Worm (Caenorhabditis elegans): ENCODE measurements around the gene C33F10.12.

DNA sequence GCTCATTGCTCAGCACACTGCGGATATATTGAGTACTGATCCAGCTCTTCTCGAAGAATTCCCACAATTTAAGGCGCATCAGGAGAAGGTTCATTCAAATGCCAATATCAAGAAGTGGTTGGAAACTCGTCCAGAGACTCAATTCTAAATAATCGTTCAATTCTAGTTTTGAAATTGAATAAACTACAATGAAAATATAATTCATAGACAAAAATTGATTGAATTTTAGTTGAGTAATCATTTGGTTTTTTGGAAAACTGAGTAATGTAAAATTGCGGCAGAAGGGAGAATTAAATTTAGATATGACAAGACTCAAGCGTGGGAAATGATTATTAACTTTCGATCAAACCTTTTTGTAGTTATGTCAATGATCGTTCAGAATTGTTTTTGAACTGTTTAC lies 46.8 kb upstream of the C33F10.12 start:
- no peak for TF ChIP-seq fos-1 (tag; optimal IDR thresholded peaks at IDR 0.05)
- no peak for TF ChIP-seq mdl-1 (tag; optimal IDR thresholded peaks at IDR 0.05)
- no peak for TF ChIP-seq irx-1 (tag; optimal IDR thresholded peaks at IDR 0.05)
- TF ChIP-seq elt-3 (tag; optimal IDR thresholded peaks at IDR 0.05), result no peak
- no peak for TF ChIP-seq nhr-71 (tag; optimal IDR thresholded peaks at IDR 0.05)
- TF ChIP-seq sox-4 (tag; optimal IDR thresholded peaks at IDR 0.05), result no peak
- no peak for TF ChIP-seq aly-2 (tag; optimal IDR thresholded peaks at IDR 0.05)
- TF ChIP-seq lin-14 (GFP tag; optimal IDR thresholded peaks at IDR 0.05), result no peak
- no peak for TF ChIP-seq nhr-28 (tag; optimal IDR thresholded peaks at IDR 0.05)
- TF ChIP-seq nhr-237 (tag; optimal IDR thresholded peaks at IDR 0.05), result no peak

Data from whole organism, L1 larva.